Worm (Caenorhabditis elegans) whole organism, L4/young adult: ENCODE measurements around the gene Y17G7B.18.

Experiments used
- W03F9.2 ChIP-seq: fragments of 150-350 bp; optimal IDR thresholded peaks from 2 replicates; lab custom pipeline; 2014; ENCODE audit warnings: missing biosample characterization, missing genetic modification characterization
- dao-5 ChIP-seq: sonication (generic microtip); optimal IDR thresholded peaks from 2 replicates; lab custom pipeline; 2016; ENCODE audit warnings: missing genotype, missing genetic modification characterization, moderate library complexity, missing compliant biosample characterization

DNA sequence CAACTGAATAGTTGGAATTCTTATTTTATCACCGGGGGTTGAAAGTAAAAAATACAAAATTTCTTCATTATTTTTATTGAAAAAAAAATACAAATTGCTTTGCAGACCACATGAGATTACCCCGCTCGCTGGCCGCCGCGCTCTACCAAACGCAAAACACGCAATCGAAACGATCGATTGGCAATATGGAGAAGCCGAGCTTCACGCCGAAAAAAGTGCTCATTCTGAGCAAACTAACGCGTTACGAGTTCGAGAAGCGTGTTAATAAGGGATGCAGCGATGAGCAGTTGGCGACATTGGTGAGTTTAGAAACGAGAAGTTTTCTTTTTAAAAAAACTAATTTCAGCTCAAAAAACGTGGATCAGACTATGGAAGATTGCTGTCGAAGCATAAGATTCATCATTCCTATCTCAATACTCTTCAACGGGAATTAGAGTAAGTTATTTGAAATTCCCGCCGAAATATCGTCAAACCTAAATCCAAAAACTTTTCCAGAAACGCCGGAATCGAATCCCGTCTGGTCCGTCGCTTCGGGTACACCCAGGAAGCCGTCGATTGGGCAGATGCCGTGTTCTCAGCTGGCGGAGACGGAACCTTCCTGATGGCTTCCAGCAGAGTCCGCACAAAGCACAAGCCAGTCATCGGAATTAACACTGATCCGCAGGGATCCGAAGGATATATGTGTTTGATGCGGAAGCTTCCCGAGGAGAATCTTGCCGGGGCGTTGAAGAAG lies 52.1 kb downstream of the Y17G7B.18 start:
- TF ChIP-seq W03F9.2 (tag; lab: Kevin White, UChicago) (no peak), dao-5 (tag; lab: Kevin White, UChicago) (no peak)
